Worm (Caenorhabditis elegans): Measurements from ENCODE around the gene bgnt-1.2.

DNA sequence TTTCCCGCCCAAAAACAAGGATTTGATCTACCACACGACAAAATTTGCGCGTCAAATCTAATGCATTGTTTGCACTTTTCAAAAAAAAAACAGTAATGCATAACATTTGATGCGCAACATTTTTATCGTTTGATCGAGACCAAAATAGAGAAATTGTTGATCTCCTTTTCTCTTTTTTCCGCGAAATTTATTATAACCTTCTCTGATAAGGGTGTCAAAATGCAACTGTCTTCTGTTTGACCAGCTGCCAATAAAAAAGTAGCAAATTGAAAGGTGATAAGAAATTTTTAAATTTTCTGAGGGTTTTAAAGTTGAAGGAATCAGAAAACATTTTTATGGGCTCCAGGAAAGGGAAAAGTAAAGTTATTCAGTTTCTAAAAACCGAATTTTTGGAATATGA, 18.5 kb upstream of the bgnt-1.2 start:
- TF ChIP-seq hmg-4 (GFP tag; optimal IDR thresholded peaks at IDR 0.05) (no peak), F13C5.2 (tag; optimal IDR thresholded peaks at IDR 0.05) (no peak)

Data from whole organism, early embryonic.